Fruit fly (Drosophila melanogaster) whole organism, embryonic: ENCODE results near the gene ca.

Experiments
- Abd-B ChIP-seq: fragments of 200-800 bp; sonication (Bioruptor generic); optimal IDR thresholded peaks from 2 replicates; lab custom pipeline; 2018; ENCODE audit warnings: missing biosample characterization, mild to moderate bottlenecking, missing genetic modification characterization, moderate library complexity
- Asciz ChIP-seq: fragments of 200-800 bp; sonication (Bioruptor generic); optimal IDR thresholded peaks from 2 replicates; lab custom pipeline; 2017; ENCODE audit warnings: missing biosample characterization, mild to moderate bottlenecking, missing genetic modification characterization, missing genetic modification reagents
- BEAF-32 ChIP-seq: fragments of 200-800 bp; sonication (Bioruptor generic); optimal IDR thresholded peaks from 3 replicates; lab custom pipeline; 2017; ENCODE audit warnings: missing biosample characterization, missing genetic modification characterization, mild to moderate bottlenecking, moderate library complexity, missing genetic modification reagents
- Bteb2 ChIP-seq: fragments of 200-800 bp; sonication (Bioruptor generic); optimal IDR thresholded peaks from 2 replicates; lab custom pipeline; 2016; ENCODE audit warnings: missing biosample characterization, missing genetic modification characterization
- CG12659 ChIP-seq: fragments of 200-800 bp; sonication (Bioruptor generic); optimal IDR thresholded peaks from 3 replicates; lab custom pipeline; 2017; ENCODE audit warnings: mild to moderate bottlenecking, missing biosample characterization, missing genetic modification reagents, missing genetic modification characterization
- CG13287 ChIP-seq: fragments of 200-800 bp; sonication (Bioruptor generic); IDR thresholded peaks from 2 replicates; pipeline ENCODE4 v1.3.6; 2022; ENCODE audit warnings: missing biosample characterization, missing genetic modification characterization; ENCODE audit not compliant: partially characterized antibody
- CG13624 ChIP-seq: fragments of 200-800 bp; sonication (Bioruptor generic); optimal IDR thresholded peaks from 2 replicates; lab custom pipeline; 2016; ENCODE audit warnings: missing biosample characterization, missing genetic modification characterization
- CG14050 ChIP-seq: fragments of 200-800 bp; sonication (Bioruptor generic); IDR thresholded peaks from 3 replicates; pipeline ENCODE4 v1.3.6; 2022; ENCODE audit warnings: missing biosample characterization, missing genetic modification characterization
- CG1603 ChIP-seq: fragments of 200-800 bp; sonication (Bioruptor generic); optimal IDR thresholded peaks from 2 replicates; lab custom pipeline; 2019; ENCODE audit warnings: missing biosample characterization, mild to moderate bottlenecking, missing genetic modification characterization, moderate library complexity
- CG16815 ChIP-seq: fragments of 200-800 bp; sonication (Bioruptor generic); optimal IDR thresholded peaks from 3 replicates; lab custom pipeline; 2017; ENCODE audit warnings: missing biosample characterization, mild to moderate bottlenecking, missing genetic modification characterization
- CG18262 ChIP-seq: fragments of 200-800 bp; optimal IDR thresholded peaks from 3 replicates; lab custom pipeline; 2019; ENCODE audit warnings: missing biosample characterization, mild to moderate bottlenecking, missing genetic modification characterization, moderate library complexity
- CG32767 ChIP-seq: fragments of 200-800 bp; sonication (Bioruptor generic); IDR thresholded peaks from 2 replicates; pipeline ENCODE4 v1.3.6; 2022; ENCODE audit warnings: missing biosample characterization, missing genetic modification characterization
- CG3726 ChIP-seq: fragments of 200-800 bp; sonication (Bioruptor generic); IDR thresholded peaks from 3 replicates; pipeline ENCODE4, ENCODE4 v1.3.6; 2022; ENCODE audit warnings: missing biosample characterization, missing genetic modification characterization
- CG4404 ChIP-seq: fragments of 200-800 bp; sonication (Bioruptor generic); IDR thresholded peaks from 2 replicates; pipeline ENCODE4 v1.3.6; 2022; ENCODE audit warnings: missing biosample characterization, missing genetic modification characterization
- CG7928 ChIP-seq: fragments of 200-800 bp; sonication (Bioruptor generic); optimal IDR thresholded peaks from 2 replicates; lab custom pipeline; 2017; ENCODE audit warnings: missing biosample characterization, mild to moderate bottlenecking, missing genetic modification characterization
- CTCF ChIP-seq: fragments of 200-800 bp; sonication (Bioruptor generic); optimal IDR thresholded peaks from 2 replicates; lab custom pipeline; 2017; ENCODE audit warnings: missing biosample characterization, mild to moderate bottlenecking, missing genetic modification characterization, moderate library complexity
- CoRest ChIP-seq: fragments of 200-800 bp; sonication (Bioruptor generic); optimal IDR thresholded peaks from 3 replicates; lab custom pipeline; 2018; ENCODE audit warnings: missing biosample characterization, mild to moderate bottlenecking, missing genetic modification characterization, moderate library complexity
- CrebB ChIP-seq: fragments of 200-800 bp; sonication (Bioruptor generic); optimal IDR thresholded peaks from 3 replicates; lab custom pipeline; 2018; ENCODE audit warnings: missing biosample characterization, mild to moderate bottlenecking, missing genetic modification characterization
- HmgD ChIP-seq: fragments of 200-800 bp; sonication (Bioruptor generic); optimal IDR thresholded peaks from 3 replicates; lab custom pipeline; 2016; ENCODE audit warnings: missing biosample characterization, missing genetic modification characterization
- Hr51 ChIP-seq, 2 experiments: fragments of 200-800 bp; sonication (Bioruptor generic); optimal IDR thresholded peaks; 2 replicates in 1 of 2; 3 replicates in 1 of 2; lab custom pipeline; 2016 to 2018; ENCODE audit warnings: missing biosample characterization in 2 of 2, missing genetic modification characterization in 2 of 2, mild to moderate bottlenecking in 1 of 2, moderate library complexity in 1 of 2
- Lhr ChIP-seq: fragments of 200-800 bp; sonication (Bioruptor generic); optimal IDR thresholded peaks from 3 replicates; lab custom pipeline; 2017; ENCODE audit warnings: mild to moderate bottlenecking, missing biosample characterization, missing genetic modification reagents, missing genetic modification characterization
- MBD-R2 ChIP-seq: fragments of 200-800 bp; sonication (Bioruptor generic); IDR thresholded peaks from 2 replicates; pipeline ENCODE4 v1.3.6; 2022; ENCODE audit warnings: missing biosample characterization, missing genetic modification characterization
- Med ChIP-seq: fragments of 200-800 bp; sonication (Bioruptor generic); peaks from one replicate; lab custom pipeline; 2016; ENCODE audit warnings: missing biosample characterization, missing genetic modification characterization, mild to moderate bottlenecking, inconsistent platforms, moderate library complexity
- Mes4 ChIP-seq: fragments of 200-800 bp; sonication (Bioruptor generic); optimal IDR thresholded peaks from 2 replicates; lab custom pipeline; 2016; ENCODE audit warnings: missing biosample characterization, missing genetic modification characterization
- Opbp ChIP-seq: fragments of 200-800 bp; sonication (Bioruptor generic); IDR thresholded peaks from 3 replicates; pipeline ENCODE4 v1.3.6; 2022; ENCODE audit warnings: missing biosample characterization, missing genetic modification characterization; ENCODE audit not compliant: partially characterized antibody
- Sin3A ChIP-seq: fragments of >200 bp; optimal IDR thresholded peaks from 2 replicates; lab custom pipeline; 2018
- Taf1 ChIP-seq: fragments of 200-800 bp; sonication (Bioruptor generic); IDR thresholded peaks from 2 replicates; pipeline ENCODE4 v1.3.6; 2022; ENCODE audit warnings: missing biosample characterization, missing genetic modification characterization
- Xbp1 ChIP-seq: fragments of 200-800 bp; sonication (Bioruptor generic); optimal IDR thresholded peaks from 3 replicates; lab custom pipeline; 2016; ENCODE audit warnings: missing biosample characterization, mild to moderate bottlenecking, missing genetic modification characterization
- ara ChIP-seq: fragments of 200-800 bp; sonication (Bioruptor generic); IDR thresholded peaks from 2 replicates; pipeline ENCODE4 v1.3.6; 2022; ENCODE audit warnings: missing biosample characterization, missing genetic modification characterization
- cad ChIP-seq: fragments of >200 bp; optimal IDR thresholded peaks from 2 replicates; lab custom pipeline; 2017; ENCODE audit warnings: missing biosample characterization, missing genetic modification characterization
- cas ChIP-seq: fragments of 200-800 bp; sonication (Bioruptor generic); IDR thresholded peaks from 2 replicates; pipeline ENCODE4 v1.3.6; 2022; ENCODE audit warnings: missing biosample characterization, missing genetic modification characterization
- danr ChIP-seq: fragments of 200-800 bp; sonication (Bioruptor generic); IDR thresholded peaks from 2 replicates; pipeline ENCODE4 v1.3.6; 2022; ENCODE audit warnings: missing biosample characterization, missing genetic modification characterization
- ewg ChIP-seq: fragments of 200-800 bp; sonication (Bioruptor generic); optimal IDR thresholded peaks from 3 replicates; lab custom pipeline; 2017; ENCODE audit warnings: mild to moderate bottlenecking, missing biosample characterization, missing genetic modification reagents, missing genetic modification characterization
- fd64A ChIP-seq: fragments of 200-800 bp; sonication (Bioruptor generic); optimal IDR thresholded peaks from 3 replicates; lab custom pipeline; 2018; ENCODE audit warnings: missing biosample characterization, mild to moderate bottlenecking, missing genetic modification characterization
- gfzf ChIP-seq: fragments of 200-800 bp; sonication (Bioruptor generic); optimal IDR thresholded peaks from 2 replicates; lab custom pipeline; 2016; ENCODE audit warnings: missing biosample characterization, mild to moderate bottlenecking, missing genetic modification characterization, moderate library complexity
- grn ChIP-seq: fragments of 200-800 bp; sonication (Bioruptor generic); optimal IDR thresholded peaks from 3 replicates; lab custom pipeline; 2017; ENCODE audit warnings: missing biosample characterization, missing genetic modification characterization
- gro ChIP-seq: fragments of 200-800 bp; sonication (Bioruptor generic); optimal IDR thresholded peaks from 2 replicates; lab custom pipeline; 2016; ENCODE audit warnings: missing biosample characterization, missing genetic modification characterization
- ham ChIP-seq: fragments of 200-800 bp; sonication (Bioruptor generic); IDR thresholded peaks from 2 replicates; pipeline ENCODE4 v1.3.6; 2022; ENCODE audit warnings: missing biosample characterization, missing genetic modification characterization
- hbn ChIP-seq: fragments of 200-800 bp; sonication (Bioruptor generic); IDR thresholded peaks from 2 replicates; pipeline ENCODE4 v1.3.6; 2022; ENCODE audit warnings: missing biosample characterization, missing genetic modification characterization; ENCODE audit not compliant: partially characterized antibody
- hth ChIP-seq: fragments of >200 bp; optimal IDR thresholded peaks from 2 replicates; lab custom pipeline; 2017; ENCODE audit warnings: inconsistent platforms
- luna ChIP-seq: fragments of 200-800 bp; sonication (Bioruptor generic); optimal IDR thresholded peaks from 2 replicates; lab custom pipeline; 2016; ENCODE audit warnings: missing biosample characterization, missing genetic modification characterization
- phol ChIP-seq: fragments of 200-800 bp; sonication (Bioruptor generic); optimal IDR thresholded peaks from 3 replicates; lab custom pipeline; 2018; ENCODE audit warnings: missing biosample characterization, mild to moderate bottlenecking, missing genetic modification characterization, moderate library complexity
- sc ChIP-seq, 3 experiments: fragments of >200 bp in 2 of 3; fragments of 200-800 bp in 1 of 3; sonication (Bioruptor generic) in 1 of 3; optimal IDR thresholded peaks; 2 replicates in 2 of 3; 3 replicates in 1 of 3; lab custom pipeline; 2017; ENCODE audit warnings: mild to moderate bottlenecking in 1 of 3, missing biosample characterization in 1 of 3, missing genetic modification characterization in 1 of 3, missing genetic modification reagents in 1 of 3
- sqz ChIP-seq: fragments of 200-800 bp; sonication (Bioruptor generic); optimal IDR thresholded peaks from 3 replicates; lab custom pipeline; 2018; ENCODE audit warnings: missing biosample characterization, mild to moderate bottlenecking, missing genetic modification characterization
- ssp ChIP-seq: fragments of 200-800 bp; sonication (Bioruptor generic); IDR thresholded peaks from 2 replicates; pipeline ENCODE4 v1.3.6; 2022; ENCODE audit warnings: missing biosample characterization, missing genetic modification characterization
- stc ChIP-seq: fragments of 200-800 bp; sonication (Bioruptor generic); IDR thresholded peaks from 2 replicates; pipeline ENCODE4 v1.3.6; 2022; ENCODE audit warnings: missing biosample characterization, missing genetic modification characterization
- stwl ChIP-seq: fragments of 200-800 bp; sonication (Bioruptor generic); optimal IDR thresholded peaks from 3 replicates; lab custom pipeline; 2018; ENCODE audit warnings: missing biosample characterization, mild to moderate bottlenecking, missing genetic modification characterization, moderate library complexity
- tll ChIP-seq, 2 experiments: fragments of 200-800 bp in 1 of 2; fragments of >200 bp in 1 of 2; sonication (Bioruptor generic) in 1 of 2; optimal IDR thresholded peaks; 2 replicates each; lab custom pipeline; 2017 to 2019; ENCODE audit warnings: missing biosample characterization in 2 of 2, missing genetic modification characterization in 2 of 2, mild to moderate bottlenecking in 1 of 2, moderate library complexity in 1 of 2
- tx ChIP-seq: fragments of 200-800 bp; sonication (Bioruptor generic); optimal IDR thresholded peaks from 2 replicates; lab custom pipeline; 2016; ENCODE audit warnings: missing biosample characterization, missing genetic modification characterization
- vnd ChIP-seq: fragments of 200-800 bp; sonication (Bioruptor generic); IDR thresholded peaks from 3 replicates; pipeline ENCODE4 v1.3.6; 2022; ENCODE audit warnings: missing biosample characterization, missing genetic modification characterization; ENCODE audit not compliant: partially characterized antibody
- zf30C ChIP-seq: fragments of 200-800 bp; sonication (Bioruptor generic); optimal IDR thresholded peaks from 3 replicates; lab custom pipeline; 2018; ENCODE audit warnings: missing biosample characterization, mild to moderate bottlenecking, missing genetic modification characterization

ca gene

dm6 chr3R:29858806-29859205 is 52.2 kb downstream of the ca start, which contains the start of gene CG7824 (continued):
- TF ChIP-seq Bteb2 (no peak), hth (lab: Kevin White, UChicago) (no peak), gfzf (GFP tag; lab: Kevin White, UChicago) (peak; percentile 91), sqz (GFP tag; lab: Kevin White, UChicago) (no peak), stc (GFP tag; lab: Robert Waterston, UW) (no peak), Taf1 (GFP tag; lab: Robert Waterston, UW) (no peak), CG12659 (peak; percentile 36), ham (GFP tag; lab: Robert Waterston, UW) (no peak), MBD-R2 (peak; percentile 53; the same call in 1 of the 2 replicates), Sin3A (lab: Kevin White, UChicago) (peak; percentile 40), CG32767 (GFP tag; lab: Robert Waterston, UW) (no peak), CoRest (peak; percentile 19), Lhr (GFP tag; lab: Kevin White, UChicago) (peak; percentile 30), CG16815 (GFP tag; lab: Kevin White, UChicago) (no peak), Xbp1 (GFP tag; lab: Kevin White, UChicago) (no peak), hbn (GFP tag; lab: Robert Waterston, UW) (no peak), Abd-B (GFP tag; lab: Kevin White, UChicago) (peak; percentile 14), Med (GFP tag; lab: Kevin White, UChicago) (peak; percentile 11), ssp (GFP tag; lab: Robert Waterston, UW) (no peak), Opbp (no peak), luna (no peak), zf30C (GFP tag; lab: Kevin White, UChicago) (no peak), CG7928 (peak; percentile 54), stwl (tag; lab: Kevin White, UChicago) (peak; percentile 22), danr (GFP tag; lab: Robert Waterston, UW) (no peak), CG1603 (tag; lab: Kevin White, UChicago) (peak; percentile 72), ara (GFP tag; lab: Robert Waterston, UW) (0 out of 2 replicates have a peak, but pooled peaks have one; percentile 30), BEAF-32 (GFP tag; lab: Kevin White, UChicago) (peak; percentile 33), CTCF (peak; percentile 63), Asciz (GFP tag; lab: Kevin White, UChicago) (no peak), tx (no peak), CG18262 (tag; lab: Kevin White, UChicago) (no peak), fd64A (GFP tag; lab: Kevin White, UChicago) (no peak), ewg (GFP tag; lab: Kevin White, UChicago) (peak; percentile 34), tll (GFP tag; optimal IDR thresholded peaks at IDR 0.05; lab: Kevin White, UChicago) (no peak), Mes4 (GFP tag; lab: Kevin White, UChicago) (no peak), phol (peak; percentile 23), CG3726 (no peak), CrebB (tag; lab: Kevin White, UChicago) (no peak), cad (GFP tag; lab: Kevin White, UChicago) (no peak), grn (GFP tag; lab: Kevin White, UChicago) (no peak), CG13624 (GFP tag; lab: Kevin White, UChicago) (peak; percentile 75), CG4404 (GFP tag; lab: Robert Waterston, UW) (no peak), cas (GFP tag; lab: Robert Waterston, UW) (no peak), Hr51 (GFP tag; optimal IDR thresholded peaks at IDR 0.05; lab: Kevin White, UChicago) (no peak), CG14050 (GFP tag; lab: Robert Waterston, UW) (no peak), vnd (GFP tag; lab: Robert Waterston, UW) (no peak), sc (optimal IDR thresholded peaks at IDR 0.05; lab: Kevin White, UChicago) (no peak), sc (GFP tag; optimal IDR thresholded peaks at IDR 0.05; lab: Kevin White, UChicago) (no peak), CG13287 (peak; percentile 17; the same call in 1 of the 2 replicates), gro (no peak), HmgD (GFP tag; lab: Kevin White, UChicago) (peak; percentile 6)
